Worm (Caenorhabditis elegans) whole organism, L4 larva: Measurements from ENCODE around the gene clec-224.

Experiments
- R02D3.7 ChIP-seq: fragments of 150-350 bp; sonication (generic microtip); optimal IDR thresholded peaks from 3 replicates; lab custom pipeline; 2014; ENCODE audit warnings: missing biosample characterization, missing genetic modification characterization
- aly-2 ChIP-seq: sonication (generic microtip); optimal IDR thresholded peaks from 2 replicates; lab custom pipeline; 2018; ENCODE audit warnings: missing biosample characterization, missing genetic modification characterization
- ces-1 ChIP-seq: fragments of 150-350 bp; sonication (generic microtip); optimal IDR thresholded peaks from 4 replicates; lab custom pipeline; 2014; ENCODE audit warnings: missing biosample characterization, missing genetic modification reagents, missing genetic modification characterization
- dpl-1 ChIP-seq: fragments of 150-350 bp; optimal IDR thresholded peaks from 2 replicates; lab custom pipeline; 2014; ENCODE audit warnings: missing biosample characterization, missing genetic modification reagents, missing genetic modification characterization
- lin-38 ChIP-seq: fragments of 200-800 bp; sonication (Bioruptor generic); IDR thresholded peaks from 2 replicates; pipeline ENCODE4 v1.3.6; 2022; ENCODE audit warnings: missing genetic modification reagents, missing genetic modification characterization, missing compliant biosample characterization
- lir-3 ChIP-seq: sonication (generic microtip); optimal IDR thresholded peaks from 2 replicates; lab custom pipeline; 2016; ENCODE audit warnings: mild to moderate bottlenecking, missing genetic modification characterization, missing compliant biosample characterization
- lsy-2 ChIP-seq, 2 experiments: fragments of 150-350 bp in 1 of 2; sonication (generic microtip) in 1 of 2; optimal IDR thresholded peaks; 2 replicates each; lab custom pipeline; 2014 to 2017; ENCODE audit warnings: missing biosample characterization in 2 of 2, missing genetic modification characterization in 2 of 2
- nhr-48 ChIP-seq: sonication (generic microtip); optimal IDR thresholded peaks from 2 replicates; lab custom pipeline; 2016; ENCODE audit warnings: mild to moderate bottlenecking, missing genetic modification characterization, missing compliant biosample characterization
- ztf-7 ChIP-seq: fragments of 150-350 bp; optimal IDR thresholded peaks from 2 replicates; lab custom pipeline; 2014; ENCODE audit warnings: missing biosample characterization, missing genetic modification characterization

- TF ChIP-seq ztf-7 (tag; lab: Kevin White, UChicago) (no peak), lin-38 (no peak), dpl-1 (GFP tag; lab: Kevin White, UChicago) (no peak), R02D3.7 (tag; lab: Kevin White, UChicago) (no peak), lsy-2 (tag; optimal IDR thresholded peaks at IDR 0.05; lab: Kevin White, UChicago) (no peak), lir-3 (tag; lab: Kevin White, UChicago) (no peak), aly-2 (tag; lab: Kevin White, UChicago) (no peak), nhr-48 (tag; lab: Kevin White, UChicago) (no peak), ces-1 (GFP tag; lab: Kevin White, UChicago) (no peak)
Observed at ce11 chrV:12197748-12198147, 18.5 kb upstream of the clec-224 start.
